Fruit fly (Drosophila melanogaster) whole organism, embryonic: Measurements from ENCODE around the gene CG13024.
A peak's percentile ranks its signal among the peaks of the same experiment; 100 is the strongest.

Experiments
- Atf3 ChIP-seq: fragments of 200-800 bp; sonication (Bioruptor generic); optimal IDR thresholded peaks from 3 replicates; lab custom pipeline; 2016; ENCODE audit warnings: missing biosample characterization, missing genetic modification characterization
- Bgb ChIP-seq: fragments of 200-800 bp; sonication (Bioruptor generic); IDR thresholded peaks from 2 replicates; pipeline ENCODE4 v1.3.6; 2022; ENCODE audit warnings: missing biosample characterization, missing genetic modification characterization; ENCODE audit not compliant: partially characterized antibody
- CG12155 ChIP-seq: fragments of 200-800 bp; sonication (Bioruptor generic); optimal IDR thresholded peaks from 3 replicates; lab custom pipeline; 2016; ENCODE audit warnings: missing biosample characterization, missing genetic modification characterization
- CG12659 ChIP-seq: fragments of 200-800 bp; sonication (Bioruptor generic); optimal IDR thresholded peaks from 3 replicates; lab custom pipeline; 2017; ENCODE audit warnings: mild to moderate bottlenecking, missing biosample characterization, missing genetic modification reagents, missing genetic modification characterization
- CG12942 ChIP-seq: fragments of 200-800 bp; sonication (Bioruptor generic); optimal IDR thresholded peaks from 3 replicates; lab custom pipeline; 2016; ENCODE audit warnings: missing biosample characterization, missing genetic modification characterization
- CG13123 ChIP-seq: fragments of 200-800 bp; sonication (Bioruptor generic); optimal IDR thresholded peaks from 2 replicates; lab custom pipeline; 2016; ENCODE audit warnings: missing biosample characterization, missing genetic modification characterization
- CG13624 ChIP-seq: fragments of 200-800 bp; sonication (Bioruptor generic); optimal IDR thresholded peaks from 2 replicates; lab custom pipeline; 2016; ENCODE audit warnings: missing biosample characterization, missing genetic modification characterization
- CG14860 ChIP-seq: fragments of 200-800 bp; sonication (Bioruptor generic); IDR thresholded peaks from 3 replicates; pipeline ENCODE4 v1.3.6; 2022; ENCODE audit warnings: missing biosample characterization, missing genetic modification characterization; ENCODE audit not compliant: partially characterized antibody
- CG15601 ChIP-seq: fragments of 200-800 bp; sonication (Bioruptor generic); optimal IDR thresholded peaks from 3 replicates; lab custom pipeline; 2019; ENCODE audit warnings: missing biosample characterization, mild to moderate bottlenecking, missing genetic modification characterization, moderate library complexity
- CG16815 ChIP-seq: fragments of 200-800 bp; sonication (Bioruptor generic); optimal IDR thresholded peaks from 3 replicates; lab custom pipeline; 2017; ENCODE audit warnings: missing biosample characterization, mild to moderate bottlenecking, missing genetic modification characterization
- CG17361 ChIP-seq: fragments of 200-800 bp; sonication (Bioruptor generic); IDR thresholded peaks from 3 replicates; pipeline ENCODE4 v1.3.6; 2022; ENCODE audit warnings: missing biosample characterization, missing genetic modification characterization
- CG2116 ChIP-seq: fragments of 200-800 bp; sonication (Bioruptor generic); optimal IDR thresholded peaks from 3 replicates; lab custom pipeline; 2018; ENCODE audit warnings: missing biosample characterization, mild to moderate bottlenecking, missing genetic modification characterization
- CG2199 ChIP-seq: fragments of 200-800 bp; sonication (Bioruptor generic); IDR thresholded peaks from 3 replicates; pipeline ENCODE4 v1.3.6; 2022; ENCODE audit warnings: missing biosample characterization, missing genetic modification characterization
- CG2678 ChIP-seq: fragments of 200-800 bp; sonication (Bioruptor generic); optimal IDR thresholded peaks from 3 replicates; lab custom pipeline; 2019; ENCODE audit warnings: missing biosample characterization, mild to moderate bottlenecking, missing genetic modification characterization, moderate library complexity
- CG31441 ChIP-seq: fragments of 200-800 bp; sonication (Bioruptor generic); IDR thresholded peaks from 2 replicates; pipeline ENCODE4 v1.3.6; 2022; ENCODE audit warnings: missing biosample characterization, missing genetic modification characterization
- CG32772 ChIP-seq: fragments of 200-800 bp; sonication (Bioruptor generic); IDR thresholded peaks from 2 replicates; pipeline ENCODE4 v1.3.6; 2022; ENCODE audit warnings: missing biosample characterization, missing genetic modification characterization
- CG4282 ChIP-seq: fragments of 200-800 bp; sonication (Bioruptor generic); optimal IDR thresholded peaks from 2 replicates; lab custom pipeline; 2016; ENCODE audit warnings: missing biosample characterization, missing genetic modification characterization
- CG4328 ChIP-seq: fragments of 200-800 bp; sonication (Bioruptor generic); optimal IDR thresholded peaks from 3 replicates; lab custom pipeline; 2017; ENCODE audit warnings: missing biosample characterization, missing genetic modification reagents, missing genetic modification characterization
- CG7786 ChIP-seq: fragments of 200-800 bp; sonication (Bioruptor generic); optimal IDR thresholded peaks from 2 replicates; lab custom pipeline; 2016; ENCODE audit warnings: missing biosample characterization, missing genetic modification characterization
- CG8089 ChIP-seq: fragments of 200-800 bp; sonication (Bioruptor generic); optimal IDR thresholded peaks from 3 replicates; lab custom pipeline; 2016; ENCODE audit warnings: missing biosample characterization, missing genetic modification characterization
- CG9797 ChIP-seq: fragments of 200-800 bp; sonication (Bioruptor generic); optimal IDR thresholded peaks from 3 replicates; lab custom pipeline; 2018; ENCODE audit warnings: missing biosample characterization, mild to moderate bottlenecking, missing genetic modification characterization
- CoRest ChIP-seq: fragments of 200-800 bp; sonication (Bioruptor generic); optimal IDR thresholded peaks from 3 replicates; lab custom pipeline; 2018; ENCODE audit warnings: missing biosample characterization, mild to moderate bottlenecking, missing genetic modification characterization, moderate library complexity
- D19A ChIP-seq: fragments of 200-800 bp; optimal IDR thresholded peaks from 3 replicates; lab custom pipeline; 2019; ENCODE audit warnings: missing biosample characterization, mild to moderate bottlenecking, missing genetic modification characterization, moderate library complexity
- E2f2 ChIP-seq: fragments of 200-800 bp; sonication (Bioruptor generic); IDR thresholded peaks from 2 replicates; pipeline ENCODE4 v1.3.6; 2022; ENCODE audit warnings: missing biosample characterization, missing genetic modification characterization
- Ets97D ChIP-seq: fragments of 200-800 bp; sonication (Bioruptor generic); optimal IDR thresholded peaks from 3 replicates; lab custom pipeline; 2016; ENCODE audit warnings: missing biosample characterization, missing genetic modification characterization
- Fer2 ChIP-seq: fragments of 200-800 bp; sonication (Bioruptor generic); optimal IDR thresholded peaks from 2 replicates; lab custom pipeline; 2018; ENCODE audit warnings: missing biosample characterization, mild to moderate bottlenecking, missing genetic modification characterization, moderate library complexity
- Gug ChIP-seq: fragments of 200-800 bp; sonication (Bioruptor generic); IDR thresholded peaks from 4 replicates; pipeline ENCODE4 v1.3.6; 2022; ENCODE audit warnings: missing biosample characterization, missing genetic modification characterization
- Lhr ChIP-seq: fragments of 200-800 bp; sonication (Bioruptor generic); optimal IDR thresholded peaks from 3 replicates; lab custom pipeline; 2017; ENCODE audit warnings: mild to moderate bottlenecking, missing biosample characterization, missing genetic modification reagents, missing genetic modification characterization
- Med ChIP-seq: fragments of 200-800 bp; sonication (Bioruptor generic); peaks from one replicate; lab custom pipeline; 2016; ENCODE audit warnings: missing biosample characterization, missing genetic modification characterization, mild to moderate bottlenecking, inconsistent platforms, moderate library complexity
- Meics ChIP-seq: fragments of 200-800 bp; sonication (Bioruptor generic); optimal IDR thresholded peaks from 2 replicates; lab custom pipeline; 2017; ENCODE audit warnings: missing biosample characterization, mild to moderate bottlenecking, missing genetic modification characterization
- Myb ChIP-seq: fragments of 200-800 bp; sonication (Bioruptor generic); optimal IDR thresholded peaks from 2 replicates; lab custom pipeline; 2016; ENCODE audit warnings: missing biosample characterization, missing genetic modification characterization
- Sin3A ChIP-seq: fragments of >200 bp; optimal IDR thresholded peaks from 2 replicates; lab custom pipeline; 2018
- Usf ChIP-seq: fragments of 200-800 bp; sonication (Bioruptor generic); optimal IDR thresholded peaks from 2 replicates; lab custom pipeline; 2017; ENCODE audit warnings: missing genotype, missing biosample characterization, missing genetic modification characterization
- YL-1 ChIP-seq: fragments of 200-800 bp; sonication (Bioruptor generic); optimal IDR thresholded peaks from 3 replicates; lab custom pipeline; 2017; ENCODE audit warnings: missing biosample characterization, mild to moderate bottlenecking, missing genetic modification characterization
- bab2 ChIP-seq: fragments of 200-800 bp; sonication (Bioruptor generic); optimal IDR thresholded peaks from 2 replicates; lab custom pipeline; 2016; ENCODE audit warnings: missing biosample characterization, missing genetic modification characterization
- bsh ChIP-seq, 2 experiments: fragments of 200-800 bp; sonication (Bioruptor generic); optimal IDR thresholded peaks; 2 replicates each; lab custom pipeline; 2017 to 2018; ENCODE audit warnings: mild to moderate bottlenecking in 2 of 2, missing biosample characterization in 2 of 2, missing genetic modification characterization in 2 of 2, moderate library complexity in 1 of 2
- crc ChIP-seq: fragments of 200-800 bp; sonication (Bioruptor generic); optimal IDR thresholded peaks from 2 replicates; lab custom pipeline; 2016; ENCODE audit warnings: missing biosample characterization, missing genetic modification characterization
- dimm ChIP-seq: fragments of 200-800 bp; sonication (Bioruptor generic); IDR thresholded peaks from 2 replicates; pipeline ENCODE4 v1.3.6; 2022; ENCODE audit warnings: missing biosample characterization, missing genetic modification characterization
- dm ChIP-seq: fragments of 200-800 bp; sonication (Bioruptor generic); optimal IDR thresholded peaks from 3 replicates; lab custom pipeline; 2016; ENCODE audit warnings: missing biosample characterization, missing genetic modification characterization
- fd3F ChIP-seq: fragments of 200-800 bp; sonication (Bioruptor generic); optimal IDR thresholded peaks from 2 replicates; lab custom pipeline; 2018; ENCODE audit warnings: missing biosample characterization, mild to moderate bottlenecking, missing genetic modification characterization, moderate library complexity
- gcm2 ChIP-seq: fragments of 200-800 bp; sonication (Bioruptor generic); optimal IDR thresholded peaks from 2 replicates; lab custom pipeline; 2016; ENCODE audit warnings: missing biosample characterization, missing genetic modification characterization
- grau ChIP-seq: fragments of 200-800 bp; optimal IDR thresholded peaks from 3 replicates; lab custom pipeline; 2019; ENCODE audit warnings: missing biosample characterization, mild to moderate bottlenecking, missing genetic modification characterization, moderate library complexity
- jumu ChIP-seq: fragments of 200-800 bp; sonication (Bioruptor generic); optimal IDR thresholded peaks from 3 replicates; lab custom pipeline; 2016; ENCODE audit warnings: missing biosample characterization, missing genetic modification characterization
- kah ChIP-seq: fragments of 200-800 bp; sonication (Bioruptor generic); optimal IDR thresholded peaks from 2 replicates; lab custom pipeline; 2018; ENCODE audit warnings: missing biosample characterization, mild to moderate bottlenecking, missing genetic modification characterization
- oc ChIP-seq: fragments of 200-800 bp; sonication (Bioruptor generic); optimal IDR thresholded peaks from 2 replicates; lab custom pipeline; 2018; ENCODE audit warnings: missing biosample characterization, mild to moderate bottlenecking, missing genetic modification characterization, moderate library complexity
- slbo ChIP-seq: fragments of 200-800 bp; sonication (Bioruptor generic); IDR thresholded peaks from 2 replicates; pipeline ENCODE4 v1.3.6; 2022; ENCODE audit warnings: missing biosample characterization, missing genetic modification characterization
- so ChIP-seq: fragments of 200-800 bp; sonication (Bioruptor generic); IDR thresholded peaks from 3 replicates; pipeline ENCODE4 v1.3.6; 2022; ENCODE audit warnings: missing biosample characterization, missing genetic modification characterization
- sob ChIP-seq: fragments of 200-800 bp; sonication (Bioruptor generic); IDR thresholded peaks from 2 replicates; pipeline ENCODE4 v1.3.6; 2022; ENCODE audit warnings: missing biosample characterization, missing genetic modification characterization
- ssp ChIP-seq: fragments of 200-800 bp; sonication (Bioruptor generic); IDR thresholded peaks from 2 replicates; pipeline ENCODE4 v1.3.6; 2022; ENCODE audit warnings: missing biosample characterization, missing genetic modification characterization
- stc ChIP-seq: fragments of 200-800 bp; sonication (Bioruptor generic); IDR thresholded peaks from 2 replicates; pipeline ENCODE4 v1.3.6; 2022; ENCODE audit warnings: missing biosample characterization, missing genetic modification characterization
- trem ChIP-seq: fragments of 200-800 bp; optimal IDR thresholded peaks from 3 replicates; lab custom pipeline; 2019; ENCODE audit warnings: missing biosample characterization, mild to moderate bottlenecking, missing genetic modification characterization, moderate library complexity
- zen2 ChIP-seq: fragments of 200-800 bp; sonication (Bioruptor generic); IDR thresholded peaks from 3 replicates; pipeline ENCODE4 v1.3.6; 2022; ENCODE audit warnings: missing biosample characterization, missing genetic modification characterization; ENCODE audit not compliant: partially characterized antibody

The CG13024 gene

DNA sequence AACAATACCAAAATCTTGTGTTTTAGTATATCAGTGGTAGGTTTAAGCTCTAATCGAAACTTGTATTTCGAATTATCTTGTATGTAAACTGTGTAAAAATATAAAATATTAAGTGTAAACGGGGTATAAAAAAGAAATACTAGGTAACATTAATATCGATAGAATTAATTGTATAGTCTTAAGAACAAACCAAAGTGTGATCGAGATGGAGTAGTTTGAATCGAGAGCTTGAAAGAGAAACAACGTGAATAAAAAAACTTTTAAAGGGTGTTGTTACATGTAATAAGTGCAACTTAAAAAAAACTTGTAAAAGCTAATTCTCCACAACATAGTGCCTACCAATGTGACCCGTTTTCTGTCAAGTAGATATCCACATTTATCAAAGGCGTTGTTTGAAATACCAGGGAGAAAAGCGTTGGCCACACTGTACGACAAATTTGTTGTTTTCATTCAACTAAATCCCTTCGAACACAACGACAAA lies 13.3 kb upstream of the CG13024 start, which contains the start of gene TSG101 (continued):
- TF ChIP-seq CG12155 (GFP tag; lab: Kevin White, UChicago) (no peak), crc (no peak), Ets97D (GFP tag; lab: Kevin White, UChicago) (peak; percentile 27), oc (tag; lab: Kevin White, UChicago) (no peak), CoRest (tag; lab: Kevin White, UChicago) (peak; percentile 66), CG2116 (GFP tag; lab: Kevin White, UChicago) (peak; percentile 85), Sin3A (lab: Kevin White, UChicago) (peak; percentile 19), CG17361 (GFP tag; lab: Robert Waterston, UW) (peak; percentile 43; the same call in 2 of the 3 replicates), so (no peak), CG31441 (GFP tag; lab: Robert Waterston, UW) (no peak), CG13123 (no peak), fd3F (no peak), CG32772 (GFP tag; lab: Robert Waterston, UW) (no peak), CG2199 (GFP tag; lab: Robert Waterston, UW) (no peak), jumu (GFP tag; lab: Kevin White, UChicago) (no peak), Meics (GFP tag; lab: Kevin White, UChicago) (no peak), Atf3 (no peak), CG15601 (peak; percentile 5), CG4282 (GFP tag; lab: Kevin White, UChicago) (no peak), Lhr (GFP tag; lab: Kevin White, UChicago) (peak; percentile 61), CG8089 (no peak), CG12659 (peak; percentile 63), stc (GFP tag; lab: Robert Waterston, UW) (no peak), CG13624 (GFP tag; lab: Kevin White, UChicago) (no peak), Bgb (GFP tag; lab: Robert Waterston, UW) (0 out of 2 replicates have a peak, but pooled peaks have one; percentile 26), Med (GFP tag; lab: Kevin White, UChicago) (peak; percentile 41), gcm2 (no peak), CG2678 (tag; lab: Kevin White, UChicago) (no peak), CG9797 (peak; percentile 79), E2f2 (peak; percentile 22; the same call in 1 of the 2 replicates), CG7786 (no peak), kah (GFP tag; lab: Kevin White, UChicago) (no peak), zen2 (GFP tag; lab: Robert Waterston, UW) (no peak), CG14860 (GFP tag; lab: Robert Waterston, UW) (0 out of 3 replicates have a peak, but pooled peaks have one; percentile 21), CG12942 (GFP tag; lab: Kevin White, UChicago) (no peak), D19A (tag; lab: Kevin White, UChicago) (peak; percentile 18), trem (tag; lab: Kevin White, UChicago) (peak; percentile 41), sob (no peak), dimm (no peak), Myb (GFP tag; lab: Kevin White, UChicago) (peak; percentile 87), Gug (GFP tag; lab: Robert Waterston, UW) (no peak), dm (no peak), slbo (GFP tag; lab: Robert Waterston, UW) (no peak), Fer2 (tag; lab: Kevin White, UChicago) (no peak), bsh (GFP tag; optimal IDR thresholded peaks at IDR 0.05; lab: Kevin White, UChicago) (no peak), bab2 (no peak), grau (tag; lab: Kevin White, UChicago) (peak; percentile 10), YL-1 (GFP tag; lab: Kevin White, UChicago) (peak; percentile 50), CG4328 (GFP tag; lab: Kevin White, UChicago) (no peak), Usf (GFP tag; lab: Kevin White, UChicago) (no peak), ssp (GFP tag; lab: Robert Waterston, UW) (peak; percentile 96), CG16815 (no peak)
